Fruit fly (Drosophila melanogaster) whole organism, pupa: Measurements from ENCODE around the gene Mst98Cb.
A peak's percentile ranks its signal among the peaks of the same experiment; 100 is the strongest.

Source experiments
- CG10348 ChIP-seq: fragments of 200-800 bp; sonication (Bioruptor generic); IDR thresholded peaks from 2 replicates; pipeline ENCODE4 v1.3.6; 2022; ENCODE audit warnings: missing biosample characterization, missing genetic modification characterization
- CG12605 ChIP-seq: fragments of 200-800 bp; sonication (Bioruptor generic); IDR thresholded peaks from 2 replicates; pipeline ENCODE4 v1.3.6; 2022; ENCODE audit warnings: missing biosample characterization, missing genetic modification characterization
- CG13204 ChIP-seq: fragments of 200-800 bp; sonication (Bioruptor generic); optimal IDR thresholded peaks from 2 replicates; lab custom pipeline; 2018; ENCODE audit warnings: missing biosample characterization, mild to moderate bottlenecking, missing genetic modification characterization, moderate library complexity
- CG14655 ChIP-seq: fragments of 200-800 bp; sonication (Bioruptor generic); optimal IDR thresholded peaks from 3 replicates; lab custom pipeline; 2017; ENCODE audit warnings: mild to moderate bottlenecking, missing biosample characterization, missing genetic modification reagents, missing genetic modification characterization
- CG15710 ChIP-seq: fragments of 200-800 bp; sonication (Bioruptor generic); optimal IDR thresholded peaks from 2 replicates; lab custom pipeline; 2018; ENCODE audit warnings: missing biosample characterization, mild to moderate bottlenecking, missing genetic modification characterization, moderate library complexity
- CG17806 ChIP-seq: fragments of 200-800 bp; sonication (Bioruptor generic); optimal IDR thresholded peaks from 2 replicates; lab custom pipeline; 2018; ENCODE audit warnings: missing biosample characterization, mild to moderate bottlenecking, missing genetic modification characterization, moderate library complexity
- CG32121 ChIP-seq: fragments of 200-800 bp; sonication (Bioruptor generic); IDR thresholded peaks from 2 replicates; pipeline ENCODE4 v1.3.6; 2022; ENCODE audit warnings: missing biosample characterization, missing genetic modification characterization
- CG34367 ChIP-seq: fragments of 200-800 bp; sonication (Bioruptor generic); optimal IDR thresholded peaks from 2 replicates; lab custom pipeline; 2018; ENCODE audit warnings: missing biosample characterization, mild to moderate bottlenecking, missing genetic modification characterization
- CG4496 ChIP-seq: fragments of 200-800 bp; sonication (Bioruptor generic); IDR thresholded peaks from 3 replicates; pipeline ENCODE4 v1.3.6; 2022; ENCODE audit warnings: missing biosample characterization, missing genetic modification characterization
- CG8159 ChIP-seq: fragments of 200-800 bp; sonication (Bioruptor generic); optimal IDR thresholded peaks from 3 replicates; lab custom pipeline; 2018; ENCODE audit warnings: missing biosample characterization, mild to moderate bottlenecking, missing genetic modification characterization, moderate library complexity
- CG8301 ChIP-seq: fragments of 200-800 bp; sonication (Bioruptor generic); optimal IDR thresholded peaks from 2 replicates; lab custom pipeline; 2018; ENCODE audit warnings: missing biosample characterization, mild to moderate bottlenecking, missing genetic modification characterization
- CG9948 ChIP-seq: fragments of 200-800 bp; sonication (Bioruptor generic); optimal IDR thresholded peaks from 2 replicates; lab custom pipeline; 2018; ENCODE audit warnings: missing biosample characterization, mild to moderate bottlenecking, missing genetic modification characterization, moderate library complexity
- D1 ChIP-seq: fragments of 200-800 bp; sonication (Bioruptor generic); optimal IDR thresholded peaks from 2 replicates; lab custom pipeline; 2018; ENCODE audit warnings: missing biosample characterization, mild to moderate bottlenecking, missing genetic modification characterization, moderate library complexity
- EcR ChIP-seq: fragments of 200-800 bp; sonication (Bioruptor generic); optimal IDR thresholded peaks from 3 replicates; lab custom pipeline; 2019; ENCODE audit warnings: missing biosample characterization, missing genetic modification characterization, mild to moderate bottlenecking, moderate library complexity, missing genetic modification reagents
- Ets98B ChIP-seq: fragments of 200-800 bp; sonication (Bioruptor generic); IDR thresholded peaks from 2 replicates; pipeline ENCODE4 v1.3.6; 2022; ENCODE audit warnings: missing biosample characterization, missing genetic modification characterization
- Pif1A ChIP-seq: fragments of 200-800 bp; sonication (Bioruptor generic); optimal IDR thresholded peaks from 3 replicates; lab custom pipeline; 2016; ENCODE audit warnings: missing biosample characterization, missing genetic modification characterization
- Pif1B ChIP-seq: fragments of 200-800 bp; sonication (Bioruptor generic); optimal IDR thresholded peaks from 3 replicates; lab custom pipeline; 2016; ENCODE audit warnings: missing biosample characterization, missing genetic modification characterization
- Snoo ChIP-seq: fragments of 200-800 bp; sonication (Bioruptor generic); optimal IDR thresholded peaks from 3 replicates; lab custom pipeline; 2017; ENCODE audit warnings: missing biosample characterization, mild to moderate bottlenecking, missing genetic modification characterization, inconsistent platforms
- fd96Ca ChIP-seq: fragments of 200-800 bp; sonication (Bioruptor generic); IDR thresholded peaks from 3 replicates; pipeline ENCODE4 v1.3.6; 2022; ENCODE audit warnings: missing biosample characterization, missing genetic modification characterization
- gl ChIP-seq: fragments of 200-800 bp; sonication (Bioruptor generic); optimal IDR thresholded peaks from 2 replicates; lab custom pipeline; 2018; ENCODE audit warnings: missing biosample characterization, mild to moderate bottlenecking, missing genetic modification characterization
- rn ChIP-seq: fragments of 200-800 bp; sonication (Bioruptor generic); IDR thresholded peaks from 2 replicates; pipeline ENCODE4 v1.3.6; 2022; ENCODE audit warnings: missing biosample characterization, missing genetic modification characterization

Mst98Cb gene

DNA sequence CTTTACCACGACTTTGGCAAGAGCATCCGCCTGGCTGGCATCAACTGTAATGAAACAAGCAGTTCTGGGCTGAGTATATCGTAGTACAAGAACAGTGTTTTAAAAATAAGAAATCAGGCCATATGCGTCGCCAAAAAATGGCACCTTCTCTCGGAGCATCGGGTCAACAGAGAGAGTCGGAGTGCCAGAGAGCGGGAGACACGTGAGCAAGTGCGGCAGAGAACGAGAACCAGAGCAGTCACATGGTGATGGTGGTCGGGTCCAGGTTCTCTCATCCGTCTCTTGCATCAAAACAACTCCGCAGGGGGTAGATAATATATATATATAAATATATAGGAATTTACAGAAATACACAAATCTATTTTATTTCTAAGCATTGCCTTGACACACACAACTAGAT is 32.2 kb downstream of the Mst98Cb start:
- no peak for TF ChIP-seq EcR (GFP tag; lab: Kevin White, UChicago)
- no peak for TF ChIP-seq CG9948 (tag; lab: Kevin White, UChicago)
- TF ChIP-seq CG14655 (GFP tag; lab: Kevin White, UChicago), result no peak
- TF ChIP-seq rn (GFP tag; lab: Robert Waterston, UW), result no peak
- peak; percentile 0 for TF ChIP-seq Pif1B
- TF ChIP-seq Ets98B (GFP tag; lab: Robert Waterston, UW), result no peak

- TF ChIP-seq CG8159 (tag; lab: Kevin White, UChicago), result no peak
- TF ChIP-seq CG17806, result no peak
- TF ChIP-seq CG15710 (tag; lab: Kevin White, UChicago), result no peak
- TF ChIP-seq Pif1B, result no peak
- no peak for TF ChIP-seq CG8301
- peak; percentile 16 for TF ChIP-seq EcR (GFP tag; lab: Kevin White, UChicago)
- no peak for TF ChIP-seq CG34367 (tag; lab: Kevin White, UChicago)
- no peak for TF ChIP-seq gl (tag; lab: Kevin White, UChicago)
- TF ChIP-seq CG13204 (GFP tag; lab: Kevin White, UChicago), result peak; percentile 72
- TF ChIP-seq Snoo, result no peak
These were observed 32.8 kb downstream of the Mst98Cb start for dm6 chr3R:28325415-28325814.

- TF ChIP-seq CG8159 (tag; lab: Kevin White, UChicago), result peak; percentile 100
- TF ChIP-seq CG15710 (tag; lab: Kevin White, UChicago), result peak; percentile 100
- no peak for TF ChIP-seq CG4496 (GFP tag; lab: Robert Waterston, UW)
- TF ChIP-seq CG32121 (GFP tag; lab: Robert Waterston, UW), result no peak
- TF ChIP-seq CG10348 (GFP tag; lab: Robert Waterston, UW), result no peak
- TF ChIP-seq Pif1A (GFP tag; lab: Kevin White, UChicago), result peak; percentile 100
- peak; percentile 100 for TF ChIP-seq CG17806
- no peak for TF ChIP-seq Ets98B (GFP tag; lab: Robert Waterston, UW)
- TF ChIP-seq CG34367 (tag; lab: Kevin White, UChicago), result peak; percentile 100
- peak; percentile 100 for TF ChIP-seq Snoo
- TF ChIP-seq D1 (tag; lab: Kevin White, UChicago), result peak; percentile 100
- TF ChIP-seq rn (GFP tag; lab: Robert Waterston, UW), result no peak
- no peak for TF ChIP-seq fd96Ca (GFP tag; lab: Robert Waterston, UW)
- TF ChIP-seq CG14655 (GFP tag; lab: Kevin White, UChicago), result peak; percentile 100
- peak; percentile 100 for TF ChIP-seq Pif1B
- TF ChIP-seq CG12605 (GFP tag; lab: Robert Waterston, UW), result no peak
- TF ChIP-seq CG9948 (tag; lab: Kevin White, UChicago), result peak; percentile 100
- TF ChIP-seq CG13204 (GFP tag; lab: Kevin White, UChicago), result peak; percentile 100
- peak; percentile 100 for TF ChIP-seq CG8301
- TF ChIP-seq EcR (GFP tag; lab: Kevin White, UChicago), result peak; percentile 97
- TF ChIP-seq gl (tag; lab: Kevin White, UChicago), result peak; percentile 100
These were observed 33.8 kb downstream of the Mst98Cb start for dm6 chr3R:28326150-28326965.

dm6 chr3R:28327132-28327531 is 34.5 kb downstream of the Mst98Cb start:
- peak; percentile 4 for TF ChIP-seq CG8159 (tag; lab: Kevin White, UChicago)
- TF ChIP-seq D1 (tag; lab: Kevin White, UChicago), result peak; percentile 8
- TF ChIP-seq CG17806, result peak; percentile 22
- TF ChIP-seq CG15710 (tag; lab: Kevin White, UChicago), result peak; percentile 18
- TF ChIP-seq Pif1A (GFP tag; lab: Kevin White, UChicago), result peak; percentile 29
- peak; percentile 22 for TF ChIP-seq CG9948 (tag; lab: Kevin White, UChicago)
- TF ChIP-seq Snoo, result peak; percentile 15
- no peak for TF ChIP-seq CG13204 (GFP tag; lab: Kevin White, UChicago)
- TF ChIP-seq EcR (GFP tag; lab: Kevin White, UChicago), result no peak

DNA sequence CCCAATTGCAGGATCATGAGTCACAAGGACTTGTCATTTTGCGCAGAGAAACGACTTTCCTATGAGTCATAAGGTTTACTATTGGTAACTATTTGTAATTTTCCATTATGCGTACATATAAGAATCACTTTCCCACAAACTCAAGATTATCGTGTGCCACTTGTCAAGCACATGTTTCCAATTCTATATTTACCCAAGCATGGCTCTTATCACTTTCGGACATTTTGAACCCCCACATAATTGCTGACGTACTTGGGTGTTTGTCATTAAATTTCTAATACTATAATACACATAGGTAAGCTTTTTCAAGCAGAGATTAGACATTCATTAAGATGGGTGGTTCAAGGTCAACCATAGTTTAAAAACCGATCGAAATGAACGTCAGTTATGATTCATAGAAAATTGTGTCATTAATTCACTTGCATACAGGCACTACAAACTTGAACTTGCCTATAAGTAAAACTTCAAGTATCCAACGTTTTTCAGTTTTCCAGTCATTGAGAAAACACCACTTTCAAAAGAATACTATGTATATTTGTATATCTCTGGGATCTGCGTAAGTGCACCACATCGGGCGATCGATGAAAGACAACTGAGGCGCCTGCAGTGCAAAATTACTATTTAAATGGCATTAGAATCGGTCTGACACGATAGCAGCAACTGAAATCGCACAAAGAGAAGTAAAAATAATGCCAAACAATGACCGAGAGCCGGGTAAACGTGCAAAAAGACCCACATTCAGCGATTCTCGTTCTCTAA is 35.3 kb downstream of the Mst98Cb start:
- TF ChIP-seq CG9948 (tag; lab: Kevin White, UChicago) (no peak), CG34367 (tag; lab: Kevin White, UChicago) (no peak), CG10348 (GFP tag; lab: Robert Waterston, UW) (no peak), gl (tag; lab: Kevin White, UChicago) (no peak), CG13204 (GFP tag; lab: Kevin White, UChicago) (no peak), Snoo (no peak), rn (GFP tag; lab: Robert Waterston, UW) (no peak), CG32121 (GFP tag; lab: Robert Waterston, UW) (no peak), CG4496 (GFP tag; lab: Robert Waterston, UW) (no peak), EcR (GFP tag; lab: Kevin White, UChicago) (no peak)
- TF ChIP-seq, all 21 proteins: peak for 0
